Worm (Caenorhabditis elegans) whole organism, young adult: ENCODE measurements around the gene R09E10.1.
A peak's percentile ranks its signal among the peaks of the same experiment; 100 is the strongest.

ENCODE experiments used
- B0035.1 ChIP-seq: sonication (generic microtip); optimal IDR thresholded peaks from 2 replicates; lab custom pipeline; 2016; ENCODE audit warnings: missing genetic modification characterization, mild to moderate bottlenecking, missing compliant biosample characterization, missing genotype, missing genetic modification reagents
- C17E4.6 ChIP-seq: fragments of 200-800 bp; sonication (Bioruptor generic); IDR thresholded peaks from 2 replicates; pipeline ENCODE4 v1.3.6; 2022; ENCODE audit warnings: missing genetic modification reagents, missing genetic modification characterization, missing compliant biosample characterization
- F10E7.11 ChIP-seq: sonication (generic microtip); optimal IDR thresholded peaks from 2 replicates; lab custom pipeline; 2017; ENCODE audit warnings: mild to moderate bottlenecking, missing genetic modification characterization, moderate library complexity, missing compliant biosample characterization
- F23B12.7 ChIP-seq: sonication (generic microtip); optimal IDR thresholded peaks from 2 replicates; lab custom pipeline; 2017; ENCODE audit warnings: missing genetic modification characterization, mild to moderate bottlenecking, missing compliant biosample characterization, antibody characterized with exemption, moderate library complexity; ENCODE audit not compliant: insufficient read depth
- F33H1.4 ChIP-seq: fragments of 200-800 bp; sonication (Bioruptor generic); IDR thresholded peaks from 2 replicates; pipeline ENCODE4 v1.3.6; 2022; ENCODE audit warnings: missing genetic modification reagents, missing genetic modification characterization, missing compliant biosample characterization
- F37B4.10 ChIP-seq: fragments of 200-800 bp; sonication (Bioruptor generic); IDR thresholded peaks from 2 replicates; pipeline ENCODE4 v1.3.6; 2022; ENCODE audit warnings: missing genetic modification characterization, missing compliant biosample characterization
- F52B5.7 ChIP-seq: sonication (generic microtip); optimal IDR thresholded peaks from 2 replicates; lab custom pipeline; 2016; ENCODE audit warnings: mild to moderate bottlenecking, missing genetic modification characterization, missing compliant biosample characterization
- F57A8.1 ChIP-seq: fragments of 200-800 bp; sonication (Bioruptor generic); optimal IDR thresholded peaks from 2 replicates; lab custom pipeline; 2018; ENCODE audit warnings: mild to moderate bottlenecking, missing genetic modification characterization, moderate library complexity, missing compliant biosample characterization
- K11D2.4 ChIP-seq: fragments of 200-800 bp; sonication (Bioruptor generic); IDR thresholded peaks from 2 replicates; pipeline ENCODE4 v1.3.6; 2022; ENCODE audit warnings: missing genetic modification reagents, missing genetic modification characterization, missing compliant biosample characterization
- T07F8.4 ChIP-seq: sonication (generic microtip); optimal IDR thresholded peaks from 2 replicates; lab custom pipeline; 2016; ENCODE audit warnings: mild to moderate bottlenecking, missing genetic modification characterization, moderate library complexity, missing compliant biosample characterization
- Y53F4B.3 ChIP-seq: fragments of 200-800 bp; sonication (Bioruptor generic); IDR thresholded peaks from 2 replicates; pipeline ENCODE4 v1.3.6; 2022; ENCODE audit warnings: missing genetic modification reagents, missing genetic modification characterization, missing compliant biosample characterization
- Y53G8AR.9 ChIP-seq: fragments of 200-800 bp; sonication (Bioruptor generic); conservative IDR thresholded peaks from 2 replicates; pipeline ENCODE4 v1.3.6; 2022; ENCODE audit warnings: missing genetic modification reagents, missing genetic modification characterization, missing compliant biosample characterization
- Y56A3A.18 ChIP-seq: fragments of 200-800 bp; sonication (Bioruptor generic); IDR thresholded peaks from 2 replicates; pipeline ENCODE4 v1.3.6; 2022; ENCODE audit warnings: missing genetic modification reagents, missing genetic modification characterization, missing compliant biosample characterization
- Y95B8A.8 ChIP-seq: fragments of 200-800 bp; sonication (Bioruptor generic); IDR thresholded peaks from 2 replicates; pipeline ENCODE4 v1.3.6; 2022; ENCODE audit warnings: missing genetic modification reagents, missing genetic modification characterization, missing compliant biosample characterization
- ZK185.1 ChIP-seq: sonication (generic microtip); optimal IDR thresholded peaks from 2 replicates; lab custom pipeline; 2016; ENCODE audit warnings: mild to moderate bottlenecking, missing genetic modification characterization, missing compliant biosample characterization; ENCODE audit not compliant: poor library complexity, severe bottlenecking
- attf-5 ChIP-seq: fragments of 200-800 bp; sonication (Bioruptor generic); optimal IDR thresholded peaks from 2 replicates; lab custom pipeline; 2018; ENCODE audit warnings: mild to moderate bottlenecking, missing genetic modification characterization, missing compliant biosample characterization
- attf-6 ChIP-seq: fragments of 200-800 bp; sonication (Bioruptor generic); IDR thresholded peaks from 2 replicates; pipeline ENCODE4 v1.3.6; 2022; ENCODE audit warnings: missing genetic modification reagents, missing genetic modification characterization, missing compliant biosample characterization
- bed-2 ChIP-seq: fragments of 200-800 bp; sonication (Bioruptor generic); IDR thresholded peaks from 2 replicates; pipeline ENCODE4 v1.3.6; 2022; ENCODE audit warnings: missing genetic modification reagents, missing genetic modification characterization, missing compliant biosample characterization
- cebp-2 ChIP-seq: fragments of 200-800 bp; sonication (Bioruptor generic); IDR thresholded peaks from 2 replicates; pipeline ENCODE4 v1.3.6; 2022; ENCODE audit warnings: missing genetic modification characterization, missing compliant biosample characterization
- ceh-100 ChIP-seq: fragments of 200-800 bp; sonication (Bioruptor generic); IDR thresholded peaks from 2 replicates; pipeline ENCODE4 v1.3.6; 2022; ENCODE audit warnings: missing genetic modification reagents, missing genetic modification characterization, missing compliant biosample characterization
- ceh-27 ChIP-seq: fragments of 200-800 bp; sonication (Bioruptor generic); optimal IDR thresholded peaks from 2 replicates; lab custom pipeline; 2018; ENCODE audit warnings: mild to moderate bottlenecking, missing genetic modification characterization, moderate library complexity, missing compliant biosample characterization
- chd-7 ChIP-seq: sonication (generic microtip); optimal IDR thresholded peaks from 2 replicates; lab custom pipeline; 2016; ENCODE audit warnings: mild to moderate bottlenecking, missing genetic modification characterization, moderate library complexity, missing compliant biosample characterization
- die-1 ChIP-seq: sonication (generic microtip); optimal IDR thresholded peaks from 2 replicates; lab custom pipeline; 2016; ENCODE audit warnings: missing genotype, mild to moderate bottlenecking, missing genetic modification characterization, missing compliant biosample characterization
- efl-1 ChIP-seq: fragments of 150-350 bp; optimal IDR thresholded peaks from 2 replicates; lab custom pipeline; 2014; ENCODE audit warnings: missing biosample characterization, missing genetic modification reagents, missing genetic modification characterization
- egl-44 ChIP-seq: fragments of 200-800 bp; sonication (Bioruptor generic); IDR thresholded peaks from 2 replicates; pipeline ENCODE4 v1.3.6; 2022; ENCODE audit warnings: missing genetic modification reagents, missing genetic modification characterization, missing compliant biosample characterization
- ekl-4 ChIP-seq: fragments of 200-800 bp; sonication (Bioruptor generic); IDR thresholded peaks from 2 replicates; pipeline ENCODE4 v1.3.6; 2022; ENCODE audit warnings: missing genetic modification reagents, missing genetic modification characterization, missing compliant biosample characterization
- ets-4 ChIP-seq: fragments of 200-800 bp; sonication (Bioruptor generic); optimal IDR thresholded peaks from 2 replicates; lab custom pipeline; 2018; ENCODE audit warnings: mild to moderate bottlenecking, missing genetic modification characterization, missing compliant biosample characterization
- hrde-1 ChIP-seq: sonication (generic microtip); optimal IDR thresholded peaks from 2 replicates; lab custom pipeline; 2016; ENCODE audit warnings: missing genetic modification characterization, mild to moderate bottlenecking, missing compliant biosample characterization, moderate library complexity, missing genotype, missing genetic modification reagents, borderline replicate concordance
- lag-1 ChIP-seq: fragments of 200-800 bp; sonication (Bioruptor generic); IDR thresholded peaks from 2 replicates; pipeline ENCODE4 v1.3.6; 2022; ENCODE audit warnings: missing genetic modification reagents, missing genetic modification characterization, missing compliant biosample characterization
- let-526 ChIP-seq: fragments of 200-800 bp; sonication (Bioruptor generic); IDR thresholded peaks from 2 replicates; pipeline ENCODE4 v1.3.6; 2022; ENCODE audit warnings: missing genetic modification reagents, missing genetic modification characterization, missing compliant biosample characterization
- lsl-1 ChIP-seq: fragments of 200-800 bp; sonication (Bioruptor generic); optimal IDR thresholded peaks from 2 replicates; lab custom pipeline; 2018; ENCODE audit warnings: mild to moderate bottlenecking, missing genetic modification characterization, moderate library complexity, missing compliant biosample characterization
- lsy-27 ChIP-seq: sonication (generic microtip); optimal IDR thresholded peaks from 2 replicates; lab custom pipeline; 2017; ENCODE audit warnings: missing genetic modification characterization, mild to moderate bottlenecking, missing compliant biosample characterization, antibody characterized with exemption, missing genotype, borderline replicate concordance; ENCODE audit not compliant: insufficient read depth
- madf-6 ChIP-seq: fragments of 200-800 bp; sonication (Bioruptor generic); IDR thresholded peaks from 2 replicates; pipeline ENCODE4 v1.3.6; 2022; ENCODE audit warnings: missing genetic modification reagents, missing genetic modification characterization, missing compliant biosample characterization
- mcd-1 ChIP-seq: fragments of 200-800 bp; sonication (Bioruptor generic); IDR thresholded peaks from 2 replicates; pipeline ENCODE4 v1.3.6; 2022; ENCODE audit warnings: missing genetic modification reagents, missing genetic modification characterization, missing compliant biosample characterization
- nfyb-1 ChIP-seq: fragments of 200-800 bp; sonication (Bioruptor generic); IDR thresholded peaks from 2 replicates; pipeline ENCODE4 v1.3.6; 2022; ENCODE audit warnings: missing genetic modification reagents, missing genetic modification characterization, missing compliant biosample characterization
- nhr-120 ChIP-seq: fragments of 200-800 bp; sonication (Bioruptor generic); IDR thresholded peaks from 2 replicates; pipeline ENCODE4 v1.3.6; 2022; ENCODE audit warnings: missing genetic modification characterization, missing compliant biosample characterization
- pbrm-1 ChIP-seq: fragments of 200-800 bp; sonication (Bioruptor generic); IDR thresholded peaks from 2 replicates; pipeline ENCODE4 v1.3.6; 2022; ENCODE audit warnings: missing genetic modification reagents, missing genetic modification characterization, missing compliant biosample characterization
- repo-1 ChIP-seq: sonication (generic microtip); optimal IDR thresholded peaks from 2 replicates; lab custom pipeline; 2017; ENCODE audit warnings: mild to moderate bottlenecking, missing genetic modification characterization, missing compliant biosample characterization
- somi-1 ChIP-seq: fragments of 200-800 bp; sonication (Bioruptor generic); optimal IDR thresholded peaks from 2 replicates; lab custom pipeline; 2018; ENCODE audit warnings: mild to moderate bottlenecking, missing genetic modification characterization, missing compliant biosample characterization
- sptf-2 ChIP-seq: fragments of 200-800 bp; sonication (Bioruptor generic); optimal IDR thresholded peaks from 2 replicates; lab custom pipeline; 2018; ENCODE audit warnings: mild to moderate bottlenecking, missing genetic modification characterization, missing compliant biosample characterization
- tbp1 ChIP-seq: fragments of 200-800 bp; sonication (Bioruptor generic); optimal IDR thresholded peaks from 2 replicates; lab custom pipeline; 2018; ENCODE audit warnings: mild to moderate bottlenecking, missing genetic modification characterization, missing compliant biosample characterization
- unc-62 ChIP-seq: fragments of 150-350 bp; optimal IDR thresholded peaks from 2 replicates; lab custom pipeline; 2014; ENCODE audit warnings: missing biosample characterization, missing genetic modification reagents, missing genetic modification characterization
- ztf-26 ChIP-seq: sonication (generic microtip); optimal IDR thresholded peaks from 2 replicates; lab custom pipeline; 2017; ENCODE audit warnings: missing genetic modification characterization, missing compliant biosample characterization

R09E10.1 gene

ce11 chrIV:10286655-10287054 lies 35.9 kb downstream of the R09E10.1 start, which contains the start of gene ebax-1:
ebax-1 (plus strand) TSS chrIV:10286955.
- TF ChIP-seq nhr-120 (GFP tag; lab: Robert Waterston, UW) (no peak), F23B12.7 (tag; lab: Kevin White, UChicago) (no peak), lag-1 (GFP tag; lab: Robert Waterston, UW) (no peak), ZK185.1 (no peak), F37B4.10 (GFP tag; lab: Robert Waterston, UW) (no peak), T07F8.4 (tag; lab: Kevin White, UChicago) (no peak), hrde-1 (tag; lab: Kevin White, UChicago) (no peak), unc-62 (GFP tag; lab: Kevin White, UChicago) (no peak), sptf-2 (GFP tag; lab: Kevin White, UChicago) (no peak), tbp1 (no peak), F10E7.11 (tag; lab: Kevin White, UChicago) (no peak), bed-2 (GFP tag; lab: Robert Waterston, UW) (no peak), pbrm-1 (GFP tag; lab: Robert Waterston, UW) (no peak)
- TF ChIP-seq, all 124 proteins: peak for 0

DNA sequence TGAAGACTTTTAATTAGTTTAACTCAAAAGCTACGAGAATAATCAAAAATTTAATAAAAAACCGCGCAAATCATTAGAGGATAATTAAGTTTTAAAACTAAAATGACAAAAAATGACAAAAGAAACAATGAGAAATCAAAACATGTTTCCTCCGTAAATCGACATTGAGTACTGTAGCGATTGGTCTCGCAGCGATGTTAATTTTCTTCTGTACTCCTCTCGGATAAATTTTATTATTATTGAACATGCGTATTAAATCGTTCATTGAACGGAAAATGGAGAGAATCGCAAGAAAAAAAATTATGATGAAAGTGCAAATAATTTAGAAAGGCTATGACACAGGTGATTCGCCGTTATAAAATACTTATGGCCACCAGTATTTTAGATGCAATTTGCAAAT lies 37.2 kb downstream of the R09E10.1 start:
- peak; percentile 69 for TF ChIP-seq lsl-1 (GFP tag; lab: Kevin White, UChicago)
- peak; percentile 68 for TF ChIP-seq F33H1.4 (GFP tag; lab: Robert Waterston, UW)
- TF ChIP-seq madf-6: peak; percentile 43; the same call in 1 of the 2 replicates
- no peak for TF ChIP-seq Y95B8A.8 (GFP tag; lab: Robert Waterston, UW)

ce11 chrIV:10284194-10284910 lies 38.2 kb downstream of the R09E10.1 start, which contains the start of gene rad-51:
rad-51 (minus strand) TSS chrIV:10284244.
- TF ChIP-seq mcd-1 (GFP tag; lab: Robert Waterston, UW) (peak; percentile 80), die-1 (tag; lab: Kevin White, UChicago) (no peak), chd-7 (tag; lab: Kevin White, UChicago) (no peak), ets-4 (GFP tag; lab: Kevin White, UChicago) (no peak), egl-44 (GFP tag; lab: Robert Waterston, UW) (no peak), sptf-2 (GFP tag; lab: Kevin White, UChicago) (no peak), unc-62 (GFP tag; lab: Kevin White, UChicago) (no peak), repo-1 (tag; lab: Kevin White, UChicago) (no peak), efl-1 (peak; percentile 61), let-526 (GFP tag; lab: Robert Waterston, UW) (no peak), madf-6 (peak; percentile 43), C17E4.6 (GFP tag; lab: Robert Waterston, UW) (no peak), F57A8.1 (GFP tag; lab: Kevin White, UChicago) (no peak), Y53G8AR.9 (GFP tag; lab: Robert Waterston, UW) (no peak), Y56A3A.18 (GFP tag; lab: Robert Waterston, UW) (no peak), pbrm-1 (GFP tag; lab: Robert Waterston, UW) (no peak), F52B5.7 (tag; lab: Kevin White, UChicago) (no peak), lsy-27 (no peak), F37B4.10 (GFP tag; lab: Robert Waterston, UW) (no peak), ZK185.1 (no peak), ekl-4 (GFP tag; lab: Robert Waterston, UW) (no peak), somi-1 (GFP tag; lab: Kevin White, UChicago) (no peak), bed-2 (GFP tag; lab: Robert Waterston, UW) (no peak), Y53F4B.3 (no peak), attf-6 (GFP tag; lab: Robert Waterston, UW) (no peak), ceh-100 (GFP tag; lab: Robert Waterston, UW) (no peak), attf-5 (GFP tag; lab: Kevin White, UChicago) (peak; percentile 77), hrde-1 (tag; lab: Kevin White, UChicago) (no peak), nfyb-1 (GFP tag; lab: Robert Waterston, UW) (no peak), K11D2.4 (no peak), ceh-27 (GFP tag; lab: Kevin White, UChicago) (peak; percentile 53), ztf-26 (tag; lab: Kevin White, UChicago) (no peak), cebp-2 (no peak), B0035.1 (no peak)
